Fruit fly (Drosophila melanogaster) whole organism, embryonic: ENCODE data around the gene CG31650.

Experiments
- B-H1 ChIP-seq: fragments of 200-800 bp; sonication (Bioruptor generic); IDR thresholded peaks from 3 replicates; pipeline ENCODE4 v1.3.6; 2022; ENCODE audit warnings: missing biosample characterization, missing genetic modification characterization
- Bteb2 ChIP-seq: fragments of 200-800 bp; sonication (Bioruptor generic); optimal IDR thresholded peaks from 2 replicates; lab custom pipeline; 2016; ENCODE audit warnings: missing biosample characterization, missing genetic modification characterization
- CG10147 ChIP-seq: fragments of 200-800 bp; sonication (Bioruptor generic); optimal IDR thresholded peaks from 2 replicates; lab custom pipeline; 2019; ENCODE audit warnings: missing biosample characterization, mild to moderate bottlenecking, missing genetic modification characterization, moderate library complexity
- CG1024 ChIP-seq: fragments of 200-800 bp; sonication (Bioruptor generic); IDR thresholded peaks from 2 replicates; pipeline ENCODE4 v1.3.6; 2022; ENCODE audit warnings: missing biosample characterization, missing genetic modification characterization
- CG10431 ChIP-seq: fragments of 200-800 bp; sonication (Bioruptor generic); optimal IDR thresholded peaks from 3 replicates; lab custom pipeline; 2018; ENCODE audit warnings: missing biosample characterization, mild to moderate bottlenecking, missing genetic modification characterization
- CG10543 ChIP-seq: fragments of 200-800 bp; sonication (Bioruptor generic); optimal IDR thresholded peaks from 3 replicates; lab custom pipeline; 2017; ENCODE audit warnings: missing biosample characterization, mild to moderate bottlenecking, missing genetic modification characterization, moderate library complexity
- CG11247 ChIP-seq: fragments of 200-800 bp; sonication (Bioruptor generic); IDR thresholded peaks from 2 replicates; pipeline ENCODE4 v1.3.6; 2022; ENCODE audit warnings: missing biosample characterization, missing genetic modification characterization
- CG11504 ChIP-seq: fragments of 200-800 bp; sonication (Bioruptor generic); optimal IDR thresholded peaks from 3 replicates; lab custom pipeline; 2019; ENCODE audit warnings: missing biosample characterization, mild to moderate bottlenecking, missing genetic modification characterization, moderate library complexity
- CG11560 ChIP-seq: fragments of 200-800 bp; sonication (Bioruptor generic); IDR thresholded peaks from 3 replicates; pipeline ENCODE4 v1.3.6; 2022; ENCODE audit warnings: missing biosample characterization, missing genetic modification characterization
- CG12071 ChIP-seq: fragments of 200-800 bp; sonication (Bioruptor generic); optimal IDR thresholded peaks from 3 replicates; lab custom pipeline; 2018; ENCODE audit warnings: missing biosample characterization, mild to moderate bottlenecking, missing genetic modification characterization
- CG1233 ChIP-seq: fragments of 200-800 bp; sonication (Bioruptor generic); optimal IDR thresholded peaks from 4 replicates; lab custom pipeline; 2018; ENCODE audit warnings: missing biosample characterization, mild to moderate bottlenecking, missing genetic modification characterization
- CG15601 ChIP-seq: fragments of 200-800 bp; sonication (Bioruptor generic); optimal IDR thresholded peaks from 3 replicates; lab custom pipeline; 2019; ENCODE audit warnings: missing biosample characterization, mild to moderate bottlenecking, missing genetic modification characterization, moderate library complexity
- CG17359 ChIP-seq: fragments of 200-800 bp; sonication (Bioruptor generic); optimal IDR thresholded peaks from 3 replicates; lab custom pipeline; 2018; ENCODE audit warnings: missing biosample characterization, mild to moderate bottlenecking, missing genetic modification characterization, moderate library complexity
- CG17802 ChIP-seq: fragments of 200-800 bp; sonication (Bioruptor generic); optimal IDR thresholded peaks from 2 replicates; lab custom pipeline; 2018; ENCODE audit warnings: missing biosample characterization, mild to moderate bottlenecking, missing genetic modification characterization, moderate library complexity
- CG18262 ChIP-seq: fragments of 200-800 bp; optimal IDR thresholded peaks from 3 replicates; lab custom pipeline; 2019; ENCODE audit warnings: missing biosample characterization, mild to moderate bottlenecking, missing genetic modification characterization, moderate library complexity
- CG2202 ChIP-seq: fragments of 200-800 bp; sonication (Bioruptor generic); optimal IDR thresholded peaks from 2 replicates; lab custom pipeline; 2018; ENCODE audit warnings: missing biosample characterization, mild to moderate bottlenecking, missing genetic modification characterization
- CG2712 ChIP-seq: fragments of 200-800 bp; optimal IDR thresholded peaks from 3 replicates; lab custom pipeline; 2019; ENCODE audit warnings: missing biosample characterization, mild to moderate bottlenecking, missing genetic modification characterization, moderate library complexity
- CG2889 ChIP-seq: fragments of 200-800 bp; sonication (Bioruptor generic); IDR thresholded peaks from 3 replicates; pipeline ENCODE4 v1.3.6; 2022; ENCODE audit warnings: missing biosample characterization, missing genetic modification characterization
- CG4282 ChIP-seq: fragments of 200-800 bp; sonication (Bioruptor generic); optimal IDR thresholded peaks from 2 replicates; lab custom pipeline; 2016; ENCODE audit warnings: missing biosample characterization, missing genetic modification characterization
- CG6272 ChIP-seq: fragments of 200-800 bp; sonication (Bioruptor generic); IDR thresholded peaks from 2 replicates; pipeline ENCODE4 v1.3.6; 2022; ENCODE audit warnings: missing biosample characterization, missing genetic modification characterization
- CG6654 ChIP-seq: fragments of 200-800 bp; sonication (Bioruptor generic); optimal IDR thresholded peaks from 2 replicates; lab custom pipeline; 2017; ENCODE audit warnings: missing biosample characterization, mild to moderate bottlenecking, missing genetic modification characterization
- CG7745 ChIP-seq: fragments of 200-800 bp; sonication (Bioruptor generic); optimal IDR thresholded peaks from 2 replicates; lab custom pipeline; 2018; ENCODE audit warnings: missing biosample characterization, mild to moderate bottlenecking, missing genetic modification characterization, moderate library complexity
- D ChIP-seq, 2 experiments: fragments of 200-800 bp in 1 of 2; fragments of >200 bp in 1 of 2; sonication (Bioruptor generic) in 1 of 2; optimal IDR thresholded peaks; 2 replicates in 1 of 2; 3 replicates in 1 of 2; lab custom pipeline; 2017; ENCODE audit warnings: mild to moderate bottlenecking in 1 of 2, missing biosample characterization in 1 of 2, missing genetic modification characterization in 1 of 2, missing genetic modification reagents in 1 of 2
- H15 ChIP-seq: fragments of 200-800 bp; sonication (Bioruptor generic); IDR thresholded peaks from 3 replicates; pipeline ENCODE4 v1.3.6; 2022; ENCODE audit warnings: missing biosample characterization, missing genetic modification characterization
- HLH4C ChIP-seq: fragments of 200-800 bp; sonication (Bioruptor generic); IDR thresholded peaks from 3 replicates; pipeline ENCODE4 v1.3.6; 2022; ENCODE audit warnings: missing biosample characterization, missing genetic modification characterization; ENCODE audit not compliant: partially characterized antibody
- Hand ChIP-seq: fragments of 200-800 bp; sonication (Bioruptor generic); optimal IDR thresholded peaks from 2 replicates; lab custom pipeline; 2017; ENCODE audit warnings: mild to moderate bottlenecking, missing biosample characterization, missing genetic modification reagents, missing genetic modification characterization
- Lpt ChIP-seq: fragments of >200 bp; optimal IDR thresholded peaks from 2 replicates; lab custom pipeline; 2018; ENCODE audit warnings: missing biosample characterization, missing genetic modification characterization
- NK7.1 ChIP-seq: fragments of 200-800 bp; sonication (Bioruptor generic); optimal IDR thresholded peaks from 3 replicates; lab custom pipeline; 2016; ENCODE audit warnings: missing biosample characterization, missing genetic modification characterization
- PHDP ChIP-seq: fragments of 200-800 bp; sonication (Bioruptor generic); optimal IDR thresholded peaks from 3 replicates; lab custom pipeline; 2018; ENCODE audit warnings: missing biosample characterization, mild to moderate bottlenecking, missing genetic modification characterization, moderate library complexity
- Sin3A ChIP-seq: fragments of >200 bp; optimal IDR thresholded peaks from 2 replicates; lab custom pipeline; 2018
- Ssrp ChIP-seq: fragments of 200-800 bp; sonication (Bioruptor generic); optimal IDR thresholded peaks from 2 replicates; lab custom pipeline; 2018; ENCODE audit warnings: missing biosample characterization, mild to moderate bottlenecking, missing genetic modification characterization, moderate library complexity
- abd-A ChIP-seq: fragments of 200-800 bp; sonication (Bioruptor generic); optimal IDR thresholded peaks from 3 replicates; lab custom pipeline; 2019; ENCODE audit warnings: missing biosample characterization, mild to moderate bottlenecking, missing genetic modification characterization, moderate library complexity
- ac ChIP-seq: fragments of 200-800 bp; sonication (Bioruptor generic); optimal IDR thresholded peaks from 3 replicates; lab custom pipeline; 2017; ENCODE audit warnings: missing biosample characterization, mild to moderate bottlenecking, missing genetic modification characterization
- al ChIP-seq: fragments of 200-800 bp; sonication (Bioruptor generic); IDR thresholded peaks from 2 replicates; pipeline ENCODE4 v1.3.6; 2022; ENCODE audit warnings: missing biosample characterization, missing genetic modification characterization
- ara ChIP-seq: fragments of 200-800 bp; sonication (Bioruptor generic); IDR thresholded peaks from 2 replicates; pipeline ENCODE4 v1.3.6; 2022; ENCODE audit warnings: missing biosample characterization, missing genetic modification characterization
- ato ChIP-seq: fragments of 200-800 bp; sonication (Bioruptor generic); IDR thresholded peaks from 2 replicates; pipeline ENCODE4 v1.3.6; 2022; ENCODE audit warnings: missing biosample characterization, missing genetic modification characterization; ENCODE audit not compliant: partially characterized antibody
- bab2 ChIP-seq: fragments of 200-800 bp; sonication (Bioruptor generic); optimal IDR thresholded peaks from 2 replicates; lab custom pipeline; 2016; ENCODE audit warnings: missing biosample characterization, missing genetic modification characterization
- cg ChIP-seq: fragments of 200-800 bp; sonication (Bioruptor generic); optimal IDR thresholded peaks from 3 replicates; lab custom pipeline; 2019; ENCODE audit warnings: missing biosample characterization, mild to moderate bottlenecking, missing genetic modification characterization, moderate library complexity
- ci ChIP-seq: fragments of 200-800 bp; sonication (Bioruptor generic); IDR thresholded peaks from 3 replicates; pipeline ENCODE4 v1.3.6; 2022; ENCODE audit warnings: missing biosample characterization, missing genetic modification characterization
- eve ChIP-seq, 2 experiments: fragments of >200 bp; optimal IDR thresholded peaks; 2 replicates each; lab custom pipeline; 2017; ENCODE audit warnings: missing biosample characterization in 2 of 2, missing genetic modification characterization in 2 of 2
- her ChIP-seq: fragments of 200-800 bp; sonication (Bioruptor generic); optimal IDR thresholded peaks from 2 replicates; lab custom pipeline; 2016; ENCODE audit warnings: missing biosample characterization, missing genetic modification characterization
- kah ChIP-seq: fragments of 200-800 bp; sonication (Bioruptor generic); optimal IDR thresholded peaks from 2 replicates; lab custom pipeline; 2018; ENCODE audit warnings: missing biosample characterization, mild to moderate bottlenecking, missing genetic modification characterization
- maf-S ChIP-seq: fragments of 200-800 bp; sonication (Bioruptor generic); optimal IDR thresholded peaks from 2 replicates; lab custom pipeline; 2016; ENCODE audit warnings: missing biosample characterization, missing genetic modification characterization
- odd ChIP-seq: fragments of 200-800 bp; sonication (Bioruptor generic); optimal IDR thresholded peaks from 2 replicates; lab custom pipeline; 2017; ENCODE audit warnings: missing biosample characterization, mild to moderate bottlenecking, missing genetic modification characterization
- sug ChIP-seq: fragments of 200-800 bp; optimal IDR thresholded peaks from 2 replicates; lab custom pipeline; 2019; ENCODE audit warnings: missing biosample characterization, mild to moderate bottlenecking, missing genetic modification characterization, moderate library complexity
- tgo ChIP-seq: fragments of 200-800 bp; sonication (Bioruptor generic); IDR thresholded peaks from 3 replicates; pipeline ENCODE4 v1.3.6; 2022; ENCODE audit warnings: missing biosample characterization, missing genetic modification characterization
- tup ChIP-seq: fragments of 200-800 bp; sonication (Bioruptor generic); optimal IDR thresholded peaks from 2 replicates; lab custom pipeline; 2016; ENCODE audit warnings: missing biosample characterization, mild to moderate bottlenecking, missing genetic modification characterization, moderate library complexity
- z ChIP-seq: fragments of 200-800 bp; sonication (Bioruptor generic); IDR thresholded peaks from 3 replicates; pipeline ENCODE4 v1.3.6; 2022; ENCODE audit warnings: missing biosample characterization, missing genetic modification characterization
- zen2 ChIP-seq: fragments of 200-800 bp; sonication (Bioruptor generic); IDR thresholded peaks from 3 replicates; pipeline ENCODE4 v1.3.6; 2022; ENCODE audit warnings: missing biosample characterization, missing genetic modification characterization; ENCODE audit not compliant: partially characterized antibody

CG31650 gene

dm6 chr2L:4999389-5000032, 45.0 kb downstream of the CG31650 start (continued):
- TF ChIP-seq CG17802: no peak
- TF ChIP-seq CG12071: peak; percentile 70
- TF ChIP-seq B-H1 (GFP tag; lab: Robert Waterston, UW): peak; percentile 69
- no peak for TF ChIP-seq CG7745 (tag; lab: Kevin White, UChicago)
- peak; percentile 81 for TF ChIP-seq ci (GFP tag; lab: Robert Waterston, UW)
- peak; percentile 25 for TF ChIP-seq CG2202
- peak; percentile 43 for TF ChIP-seq CG15601 (tag; lab: Kevin White, UChicago)
- TF ChIP-seq CG10431 (GFP tag; lab: Kevin White, UChicago): peak; percentile 17
- peak; percentile 78 for TF ChIP-seq ara (GFP tag; lab: Robert Waterston, UW)
- TF ChIP-seq CG11560 (tag; lab: Robert Waterston, UW): peak; percentile 60; the same call in 1 of the 3 replicates
- TF ChIP-seq H15 (GFP tag; lab: Robert Waterston, UW): peak; percentile 57; the same call in 1 of the 3 replicates
- TF ChIP-seq CG17359 (tag; lab: Kevin White, UChicago): peak; percentile 78
- peak; percentile 72 for TF ChIP-seq CG2712
- TF ChIP-seq tup: peak; percentile 42
- TF ChIP-seq CG11247 (GFP tag; lab: Robert Waterston, UW): peak; percentile 76
- peak; percentile 65 for TF ChIP-seq CG18262 (tag; lab: Kevin White, UChicago)
- TF ChIP-seq al (GFP tag; lab: Robert Waterston, UW): peak; percentile 25; the same call in 1 of the 2 replicates
- no peak for TF ChIP-seq zen2 (GFP tag; lab: Robert Waterston, UW)
- TF ChIP-seq cg (GFP tag; lab: Kevin White, UChicago): no peak
- no peak for TF ChIP-seq NK7.1 (GFP tag; lab: Kevin White, UChicago)
- peak; percentile 73; the same call in 1 of the 2 replicates for TF ChIP-seq CG1024
- no peak for TF ChIP-seq HLH4C (GFP tag; lab: Robert Waterston, UW)
- TF ChIP-seq Sin3A (lab: Kevin White, UChicago): no peak
- TF ChIP-seq CG10543 (GFP tag; lab: Kevin White, UChicago): no peak
- TF ChIP-seq tgo (GFP tag; lab: Robert Waterston, UW): peak; percentile 73
- TF ChIP-seq ato (GFP tag; lab: Robert Waterston, UW): no peak
- TF ChIP-seq abd-A (tag; lab: Kevin White, UChicago): no peak
- TF ChIP-seq Bteb2 (GFP tag; lab: Kevin White, UChicago): peak; percentile 54
- peak; percentile 11 for TF ChIP-seq Hand (GFP tag; lab: Kevin White, UChicago)
- TF ChIP-seq CG4282: no peak
- TF ChIP-seq maf-S (GFP tag; lab: Kevin White, UChicago): peak; percentile 38
- peak; percentile 55 for TF ChIP-seq PHDP (tag; lab: Kevin White, UChicago)
- TF ChIP-seq her (GFP tag; lab: Kevin White, UChicago): peak; percentile 29
- peak; percentile 26 for TF ChIP-seq sug
- no peak for TF ChIP-seq ac (GFP tag; lab: Kevin White, UChicago)
- peak; percentile 40 for TF ChIP-seq Ssrp (tag; lab: Kevin White, UChicago)
- TF ChIP-seq CG6272: 0 out of 2 replicates have a peak, but pooled peaks have one; percentile 46
- TF ChIP-seq CG10147 (GFP tag; lab: Kevin White, UChicago): peak; percentile 41
- peak; percentile 77; the same call in 2 of the 3 replicates for TF ChIP-seq CG2889 (GFP tag; lab: Robert Waterston, UW)
- peak; percentile 16 for TF ChIP-seq CG1233 (GFP tag; lab: Kevin White, UChicago)
- peak; percentile 78 for TF ChIP-seq CG11504
- peak; percentile 61 for TF ChIP-seq CG6654 (GFP tag; lab: Kevin White, UChicago)
- no peak for TF ChIP-seq z (GFP tag; lab: Robert Waterston, UW)
- peak in 1 of 2 experiments; percentile 61 for TF ChIP-seq eve (GFP tag; optimal IDR thresholded peaks at IDR 0.05; lab: Kevin White, UChicago)
- TF ChIP-seq bab2 (GFP tag; lab: Kevin White, UChicago): peak; percentile 50
- peak; percentile 29 for TF ChIP-seq kah (GFP tag; lab: Kevin White, UChicago)
- TF ChIP-seq D (optimal IDR thresholded peaks at IDR 0.05; lab: Kevin White, UChicago): no peak
- TF ChIP-seq D (GFP tag; optimal IDR thresholded peaks at IDR 0.05; lab: Kevin White, UChicago): peak; percentile 41
- TF ChIP-seq odd (GFP tag; lab: Kevin White, UChicago): peak; percentile 41
- TF ChIP-seq Lpt (GFP tag; lab: Kevin White, UChicago): no peak
